Worm (Caenorhabditis elegans) whole organism, L4/young adult: ENCODE results near the gene znf-207.

ENCODE experiments used
- dao-5 ChIP-seq: sonication (generic microtip); optimal IDR thresholded peaks from 2 replicates; lab custom pipeline; 2016; ENCODE audit warnings: missing genotype, missing genetic modification characterization, moderate library complexity, missing compliant biosample characterization
- him-1 ChIP-seq: sonication (generic microtip); optimal IDR thresholded peaks from 2 replicates; lab custom pipeline; 2016; ENCODE audit warnings: missing genotype, missing genetic modification reagents, missing genetic modification characterization, missing compliant biosample characterization

DNA sequence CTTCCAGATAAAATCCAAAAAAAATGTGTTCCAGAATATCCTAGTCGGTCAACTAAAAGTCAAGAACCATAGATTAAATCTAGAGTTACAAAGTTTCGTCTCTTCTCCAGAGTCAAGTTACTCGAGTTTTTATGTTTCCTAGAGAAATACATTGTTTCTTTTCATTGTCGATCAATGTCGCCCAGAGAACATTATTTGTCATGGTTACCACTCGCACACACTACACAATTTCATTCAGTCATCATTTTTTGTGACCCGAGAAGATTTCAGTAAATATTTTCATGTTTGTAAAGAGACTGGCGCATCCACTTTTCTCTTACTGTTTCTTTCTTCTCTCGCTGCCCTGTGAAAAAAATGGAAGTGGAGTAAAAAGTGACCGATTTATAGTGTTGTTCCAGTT lies 5.9 kb downstream of the znf-207 start:
- TF ChIP-seq him-1 (tag; lab: Kevin White, UChicago) (no peak), dao-5 (tag; lab: Kevin White, UChicago) (no peak)
